Worm (Caenorhabditis elegans) whole organism, mixed stage, embryonic: Measurements from ENCODE around the gene ZK792.7.

Experiments used
- M03D4.4 ChIP-seq: sonication (generic microtip); optimal IDR thresholded peaks from 2 replicates; lab custom pipeline; 2017; ENCODE audit warnings: mild to moderate bottlenecking, missing genetic modification characterization, missing compliant biosample characterization
- bed-3 ChIP-seq: fragments of 200-800 bp; sonication (Bioruptor generic); optimal IDR thresholded peaks from 3 replicates; lab custom pipeline; 2018; ENCODE audit warnings: mild to moderate bottlenecking, missing genetic modification characterization, moderate library complexity, missing compliant biosample characterization
- blmp-1 ChIP-seq: fragments of 150-350 bp; optimal IDR thresholded peaks from 2 replicates; lab custom pipeline; 2014; ENCODE audit warnings: missing biosample characterization, missing genetic modification characterization
- ceh-39 ChIP-seq: fragments of 150-350 bp; optimal IDR thresholded peaks from 2 replicates; lab custom pipeline; 2014; ENCODE audit warnings: missing biosample characterization, missing genetic modification characterization
- ceh-43 ChIP-seq: fragments of 200-800 bp; sonication (Bioruptor generic); optimal IDR thresholded peaks from 2 replicates; lab custom pipeline; 2018; ENCODE audit warnings: mild to moderate bottlenecking, missing genetic modification characterization, moderate library complexity, missing compliant biosample characterization
- ceh-83 ChIP-seq: fragments of 200-800 bp; sonication (Bioruptor generic); optimal IDR thresholded peaks from 2 replicates; lab custom pipeline; 2018; ENCODE audit warnings: mild to moderate bottlenecking, missing genetic modification characterization, missing compliant biosample characterization
- ces-1 ChIP-seq: fragments of 150-350 bp; optimal IDR thresholded peaks from 2 replicates; lab custom pipeline; 2014; ENCODE audit warnings: missing biosample characterization, missing genetic modification reagents, missing genetic modification characterization
- cnd-1 ChIP-seq: fragments of 200-800 bp; sonication (Bioruptor generic); optimal IDR thresholded peaks from 2 replicates; lab custom pipeline; 2018; ENCODE audit warnings: mild to moderate bottlenecking, missing genetic modification characterization, missing compliant biosample characterization
- drap-1 ChIP-seq: fragments of 200-800 bp; sonication (Bioruptor generic); optimal IDR thresholded peaks from 3 replicates; lab custom pipeline; 2018; ENCODE audit warnings: mild to moderate bottlenecking, missing genetic modification characterization, missing compliant biosample characterization
- elt-1 ChIP-seq: sonication (generic microtip); optimal IDR thresholded peaks from 2 replicates; lab custom pipeline; 2017; ENCODE audit warnings: missing genetic modification characterization, mild to moderate bottlenecking, missing compliant biosample characterization, antibody characterized with exemption, moderate library complexity, borderline replicate concordance; ENCODE audit not compliant: insufficient read depth
- elt-3 ChIP-seq: fragments of 150-350 bp; optimal IDR thresholded peaks from 2 replicates; lab custom pipeline; 2014; ENCODE audit warnings: missing biosample characterization, missing genetic modification characterization
- ham-2 ChIP-seq: fragments of 200-800 bp; sonication (Bioruptor generic); optimal IDR thresholded peaks from 2 replicates; lab custom pipeline; 2018; ENCODE audit warnings: mild to moderate bottlenecking, missing genetic modification characterization, missing compliant biosample characterization
- hlh-1 ChIP-seq: fragments of 150-350 bp; optimal IDR thresholded peaks from 2 replicates; lab custom pipeline; 2014; ENCODE audit warnings: missing biosample characterization, missing genetic modification reagents, missing genetic modification characterization
- lin-13 ChIP-seq: fragments of 150-350 bp; optimal IDR thresholded peaks from 2 replicates; lab custom pipeline; 2014; ENCODE audit warnings: missing biosample characterization, missing genetic modification characterization
- lin-32 ChIP-seq: fragments of 200-800 bp; sonication (Bioruptor generic); optimal IDR thresholded peaks from 2 replicates; lab custom pipeline; 2018; ENCODE audit warnings: mild to moderate bottlenecking, missing genetic modification characterization, missing compliant biosample characterization
- lsy-2 ChIP-seq: fragments of 150-350 bp; optimal IDR thresholded peaks from 2 replicates; lab custom pipeline; 2014; ENCODE audit warnings: missing biosample characterization, missing genetic modification characterization
- mab-5 ChIP-seq: fragments of 150-350 bp; optimal IDR thresholded peaks from 2 replicates; lab custom pipeline; 2014; ENCODE audit warnings: missing biosample characterization, missing genetic modification characterization
- mls-2 ChIP-seq: sonication (generic microtip); optimal IDR thresholded peaks from 2 replicates; lab custom pipeline; 2016; ENCODE audit warnings: mild to moderate bottlenecking, missing genetic modification characterization, moderate library complexity, missing compliant biosample characterization
- nhr-12 ChIP-seq: fragments of 150-350 bp; optimal IDR thresholded peaks from 2 replicates; lab custom pipeline; 2014; ENCODE audit warnings: missing biosample characterization, missing genetic modification characterization
- nhr-2 ChIP-seq: fragments of 150-350 bp; optimal IDR thresholded peaks from 2 replicates; lab custom pipeline; 2014; ENCODE audit warnings: missing biosample characterization, missing genetic modification characterization
- nhr-237 ChIP-seq: fragments of 150-350 bp; optimal IDR thresholded peaks from 2 replicates; lab custom pipeline; 2014; ENCODE audit warnings: missing biosample characterization, missing genetic modification characterization
- nhr-28 ChIP-seq: fragments of 150-350 bp; optimal IDR thresholded peaks from 2 replicates; lab custom pipeline; 2014; ENCODE audit warnings: missing biosample characterization, missing genetic modification characterization
- nhr-76 ChIP-seq: sonication (generic microtip); optimal IDR thresholded peaks from 2 replicates; lab custom pipeline; 2017; ENCODE audit warnings: missing biosample characterization, missing genetic modification characterization
- sem-2 ChIP-seq: fragments of 200-800 bp; sonication (Bioruptor generic); optimal IDR thresholded peaks from 2 replicates; lab custom pipeline; 2018; ENCODE audit warnings: mild to moderate bottlenecking, missing genetic modification characterization, missing compliant biosample characterization
- snpc-4 ChIP-seq: fragments of 150-350 bp; optimal IDR thresholded peaks from 2 replicates; lab custom pipeline; 2014; ENCODE audit warnings: missing biosample characterization, missing genetic modification characterization
- sptf-1 ChIP-seq: sonication (generic microtip); optimal IDR thresholded peaks from 2 replicates; lab custom pipeline; 2017; ENCODE audit warnings: mild to moderate bottlenecking, missing genetic modification characterization, moderate library complexity, missing compliant biosample characterization
- tbx-8 ChIP-seq: fragments of 200-800 bp; sonication (Bioruptor generic); optimal IDR thresholded peaks from 2 replicates; lab custom pipeline; 2018; ENCODE audit warnings: mild to moderate bottlenecking, missing genetic modification characterization, moderate library complexity, missing compliant biosample characterization
- unc-120 ChIP-seq: sonication (generic microtip); optimal IDR thresholded peaks from 2 replicates; lab custom pipeline; 2017; ENCODE audit warnings: missing genetic modification characterization, missing compliant biosample characterization; ENCODE audit not compliant: poor library complexity, severe bottlenecking
- unc-62 ChIP-seq: fragments of 150-350 bp; optimal IDR thresholded peaks from 2 replicates; lab custom pipeline; 2014; ENCODE audit warnings: missing biosample characterization, missing genetic modification reagents, missing genetic modification characterization
- zip-8 ChIP-seq: fragments of 150-350 bp; optimal IDR thresholded peaks from 2 replicates; lab custom pipeline; 2014; ENCODE audit warnings: missing biosample characterization, missing genetic modification characterization
- ztf-11 ChIP-seq: fragments of 150-350 bp; optimal IDR thresholded peaks from 2 replicates; lab custom pipeline; 2014; ENCODE audit warnings: missing biosample characterization, missing genetic modification characterization

Gene ZK792.7

ce11 chrIV:11673543-11673942 lies 20.7 kb upstream of the ZK792.7 start, which contains the start of gene inx-8:
Gene inx-8 (plus strand): TSS chrIV:11673843.
- no peak for TF ChIP-seq blmp-1
- no peak for TF ChIP-seq nhr-28 (tag; lab: Kevin White, UChicago)
- no peak for TF ChIP-seq mls-2 (tag; lab: Kevin White, UChicago)
- TF ChIP-seq cnd-1 (tag; lab: Kevin White, UChicago) = no peak
- TF ChIP-seq lsy-2 (tag; lab: Kevin White, UChicago) = no peak
- no peak for TF ChIP-seq elt-3 (tag; lab: Kevin White, UChicago)
- no peak for TF ChIP-seq nhr-2
- TF ChIP-seq nhr-76 = no peak
- no peak for TF ChIP-seq lin-13 (tag; lab: Kevin White, UChicago)
- no peak for TF ChIP-seq tbx-8 (GFP tag; lab: Kevin White, UChicago)
- TF ChIP-seq unc-120 = no peak
- TF ChIP-seq hlh-1 (tag; lab: Kevin White, UChicago) = no peak
- TF ChIP-seq unc-62 = no peak
- no peak for TF ChIP-seq mab-5 (tag; lab: Kevin White, UChicago)
- no peak for TF ChIP-seq M03D4.4

ce11 chrIV:11676054-11676453 lies 18.2 kb upstream of the ZK792.7 start, which contains the start of gene inx-9:
Gene inx-9 (plus strand): TSS chrIV:11676354.
- no peak for TF ChIP-seq nhr-28 (tag; lab: Kevin White, UChicago)
- no peak for TF ChIP-seq blmp-1
- no peak for TF ChIP-seq ceh-43 (GFP tag; lab: Kevin White, UChicago)
- no peak for TF ChIP-seq sptf-1 (tag; lab: Kevin White, UChicago)
- no peak for TF ChIP-seq sem-2
- no peak for TF ChIP-seq snpc-4
- no peak for TF ChIP-seq ces-1 (GFP tag; lab: Kevin White, UChicago)
- no peak for TF ChIP-seq mab-5 (tag; lab: Kevin White, UChicago)
- no peak for TF ChIP-seq nhr-2
- TF ChIP-seq unc-62 = no peak
- no peak for TF ChIP-seq ztf-11 (tag; lab: Kevin White, UChicago)
- no peak for TF ChIP-seq ceh-39 (tag; lab: Kevin White, UChicago)
- TF ChIP-seq elt-1 (tag; lab: Kevin White, UChicago) = no peak
- TF ChIP-seq hlh-1 (tag; lab: Kevin White, UChicago) = no peak
- no peak for TF ChIP-seq cnd-1 (tag; lab: Kevin White, UChicago)
- TF ChIP-seq unc-120 = no peak
- no peak for TF ChIP-seq nhr-12 (tag; lab: Kevin White, UChicago)
- TF ChIP-seq ceh-83 (GFP tag; lab: Kevin White, UChicago) = no peak

- no peak for TF ChIP-seq drap-1 (GFP tag; lab: Kevin White, UChicago)
- no peak for TF ChIP-seq blmp-1
- TF ChIP-seq lin-32 (GFP tag; lab: Kevin White, UChicago) = no peak
- TF ChIP-seq, all 35 proteins: peak for 0
Measured at ce11 chrIV:11681905-11682304, 12.3 kb upstream of the ZK792.7 start, which contains the start of gene ZK792.4. Gene ZK792.4 (minus strand): TSS chrIV:11682005.

ce11 chrIV:11688018-11688417 lies 6.2 kb upstream of the ZK792.7 start, which contains the start of gene ZK792.5:
Gene ZK792.5 (minus strand): TSS chrIV:11688118.
- TF ChIP-seq bed-3 (GFP tag; lab: Kevin White, UChicago) (peak; percentile 2), mab-5 (tag; lab: Kevin White, UChicago) (no peak)
- TF ChIP-seq, all 35 proteins: peak for 1

DNA sequence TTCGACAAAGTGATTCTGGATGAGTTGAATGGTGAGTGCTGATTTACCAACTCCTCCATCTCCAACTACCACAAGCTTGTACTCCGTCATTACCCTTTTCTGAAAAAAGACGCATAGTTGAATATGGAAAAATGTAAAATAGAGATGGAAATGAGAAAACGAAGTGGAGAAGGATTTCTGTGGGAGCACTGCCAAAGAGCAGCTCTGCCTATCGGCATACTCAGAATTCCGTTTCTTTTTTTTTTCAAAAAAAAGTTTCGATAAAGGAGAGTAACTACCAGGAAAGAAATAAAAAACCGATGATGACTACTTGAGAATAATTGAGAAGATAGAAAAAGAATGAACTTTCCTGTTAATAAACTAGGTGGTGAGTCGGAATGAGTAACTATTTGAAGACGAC lies 3.3 kb upstream of the ZK792.7 start, which contains the start of gene let-60:
let-60 (minus strand) TSS at position 101 of the 400 bp plus-strand sequence.
- TF ChIP-seq ham-2 (no peak), sem-2 (no peak), tbx-8 (GFP tag; lab: Kevin White, UChicago) (no peak), ceh-83 (GFP tag; lab: Kevin White, UChicago) (no peak), nhr-2 (no peak), cnd-1 (tag; lab: Kevin White, UChicago) (no peak), mls-2 (tag; lab: Kevin White, UChicago) (no peak), lin-13 (tag; lab: Kevin White, UChicago) (no peak), nhr-28 (tag; lab: Kevin White, UChicago) (no peak), zip-8 (tag; lab: Kevin White, UChicago) (no peak)
- TF ChIP-seq, all 35 proteins: peak for 0

DNA sequence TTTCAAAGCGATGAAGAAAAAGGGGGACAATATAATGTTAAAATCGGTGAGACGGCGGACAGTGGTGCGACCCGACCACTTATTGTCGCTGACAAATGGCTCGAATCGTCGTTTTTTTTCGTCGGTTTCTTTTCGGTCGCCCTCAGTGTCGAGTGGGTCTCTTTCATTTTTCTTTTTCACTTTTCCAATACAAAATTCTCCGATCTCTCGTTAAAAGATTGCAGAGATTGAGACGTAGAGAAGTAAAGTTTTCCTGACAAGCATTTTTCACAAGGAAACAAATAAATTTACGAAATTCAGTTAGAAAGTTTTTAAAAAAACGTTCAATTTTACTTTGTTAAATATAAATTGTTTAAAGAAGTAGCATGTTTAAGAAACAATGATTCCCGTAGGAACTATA lies 2.7 kb upstream of the ZK792.7 start:
- TF ChIP-seq drap-1 (GFP tag; lab: Kevin White, UChicago) (no peak), sptf-1 (tag; lab: Kevin White, UChicago) (no peak), nhr-237 (no peak), unc-120 (no peak)
